Fruit fly (Drosophila melanogaster) whole organism, embryonic: ENCODE data around the gene Pex16.

Experiments
- CG4424 ChIP-seq: fragments of 200-800 bp; sonication (Bioruptor generic); optimal IDR thresholded peaks from 3 replicates; lab custom pipeline; 2016; ENCODE audit warnings: missing biosample characterization, missing genetic modification characterization
- Dfd ChIP-seq, 2 experiments: fragments of >200 bp; optimal IDR thresholded peaks; 2 replicates each; lab custom pipeline; 2017; ENCODE audit warnings: missing biosample characterization in 2 of 2, missing genetic modification characterization in 2 of 2
- fd64A ChIP-seq: fragments of 200-800 bp; sonication (Bioruptor generic); optimal IDR thresholded peaks from 3 replicates; lab custom pipeline; 2018; ENCODE audit warnings: missing biosample characterization, mild to moderate bottlenecking, missing genetic modification characterization

dm6 chr3L:20777496-20777895, 568 bp downstream of the Pex16 start:
- TF ChIP-seq fd64A (GFP tag; lab: Kevin White, UChicago) (no peak), CG4424 (GFP tag; lab: Kevin White, UChicago) (no peak), Dfd (GFP tag; optimal IDR thresholded peaks at IDR 0.05; lab: Kevin White, UChicago) (no peak)
